Fruit fly (Drosophila melanogaster): ENCODE results near the gene Polr2J.

The Polr2J gene

dm6 chr2L:17410358-17410757 is at the start of gene Polr2J, which contains the start of gene CG15141 (continued):
- TF ChIP-seq gfzf (GFP tag; optimal IDR thresholded peaks at IDR 0.05) (no peak), HmgD (GFP tag; optimal IDR thresholded peaks at IDR 0.05) (no peak), lola (GFP tag; optimal IDR thresholded peaks at IDR 0.05) (peak in 1 of 3 experiments; percentile 88), CG7372 (GFP tag; IDR thresholded peaks at IDR 0.05) (peak; percentile 88), stwl (tag; optimal IDR thresholded peaks at IDR 0.05) (peak; percentile 95), bsh (GFP tag; optimal IDR thresholded peaks at IDR 0.05) (peak in 1 of 2 experiments; percentile 82), dimm (GFP tag; IDR thresholded peaks at IDR 0.05) (no peak), dati (GFP tag; IDR thresholded peaks at IDR 0.05) (no peak), Ptx1 (GFP tag; IDR thresholded peaks at IDR 0.05) (peak; percentile 95), Bdp1 (GFP tag; optimal IDR thresholded peaks at IDR 0.05) (peak; percentile 76), Dll (GFP tag; IDR thresholded peaks at IDR 0.05; ENCODE audit: partially characterized antibody) (peak; percentile 96), Dek (tag; optimal IDR thresholded peaks at IDR 0.05) (no peak), CG14441 (GFP tag; IDR thresholded peaks at IDR 0.05) (peak; percentile 87), Adf1 (GFP tag; IDR thresholded peaks at IDR 0.05) (peak; percentile 69), eve (GFP tag; optimal IDR thresholded peaks at IDR 0.05) (no peak), Dad (GFP tag; optimal IDR thresholded peaks at IDR 0.05) (peak; percentile 87), Bteb2 (GFP tag; optimal IDR thresholded peaks at IDR 0.05) (peak; percentile 79), CG6765 (GFP tag; optimal IDR thresholded peaks at IDR 0.05) (peak; percentile 45), Blimp-1 (GFP tag; optimal IDR thresholded peaks at IDR 0.05) (peak; percentile 78), CG13296 (GFP tag; optimal IDR thresholded peaks at IDR 0.05) (peak; percentile 73), Optix (GFP tag; IDR thresholded peaks at IDR 0.05) (peak; percentile 73; the same call in 1 of the 3 replicates), CG9876 (GFP tag; optimal IDR thresholded peaks at IDR 0.05) (peak; percentile 41), fd3F (GFP tag; optimal IDR thresholded peaks at IDR 0.05) (peak; percentile 84), CG9797 (GFP tag; optimal IDR thresholded peaks at IDR 0.05) (peak; percentile 60), Ravus (GFP tag; IDR thresholded peaks at IDR 0.05) (peak; percentile 65), lov (optimal IDR thresholded peaks at IDR 0.05) (no peak), lov (GFP tag; IDR thresholded peaks at IDR 0.05) (0 out of 3 replicates have a peak, but pooled peaks have one; percentile 63), CG8944 (GFP tag; optimal IDR thresholded peaks at IDR 0.05) (no peak), CG11696 (GFP tag; IDR thresholded peaks at IDR 0.05) (no peak), NK7.1 (GFP tag; optimal IDR thresholded peaks at IDR 0.05) (peak; percentile 13), CG1024 (GFP tag; IDR thresholded peaks at IDR 0.05) (no peak; the same call in 1 of the 2 replicates), knrl (GFP tag; IDR thresholded peaks at IDR 0.05; ENCODE audit: partially characterized antibody) (peak; percentile 92), Mes4 (GFP tag; optimal IDR thresholded peaks at IDR 0.05) (peak; percentile 63), CG7556 (GFP tag; optimal IDR thresholded peaks at IDR 0.05) (no peak), CG2875 (GFP tag; optimal IDR thresholded peaks at IDR 0.05) (peak; percentile 44), salm (tag; optimal IDR thresholded peaks at IDR 0.05) (no peak), CG8765 (GFP tag; IDR thresholded peaks at IDR 0.05) (peak; percentile 84), CG12299 (tag; optimal IDR thresholded peaks at IDR 0.05) (peak; percentile 75), CG10147 (GFP tag; optimal IDR thresholded peaks at IDR 0.05) (no peak), Doc2 (GFP tag; IDR thresholded peaks at IDR 0.05) (peak; percentile 81), CG5953 (GFP tag; IDR thresholded peaks at IDR 0.05) (no peak), CG4617 (GFP tag; optimal IDR thresholded peaks at IDR 0.05; ENCODE audit: borderline replicate concordance) (peak; percentile 89), ato (GFP tag; IDR thresholded peaks at IDR 0.05; ENCODE audit: partially characterized antibody) (peak; percentile 43; the same call in 1 of the 2 replicates), Poxn (GFP tag; IDR thresholded peaks at IDR 0.05) (no peak), CG17612 (GFP tag; IDR thresholded peaks at IDR 0.05) (peak; percentile 50; the same call in 1 of the 2 replicates), tx (GFP tag; optimal IDR thresholded peaks at IDR 0.05) (peak; percentile 50), Rfx (GFP tag; IDR thresholded peaks at IDR 0.05) (peak; percentile 91), CG14860 (GFP tag; IDR thresholded peaks at IDR 0.05; ENCODE audit: partially characterized antibody) (peak; percentile 75), CG34422 (GFP tag; IDR thresholded peaks at IDR 0.05) (peak; percentile 82; the same call in 2 of the 3 replicates), Ets65A (GFP tag) (peak; percentile 98), cad (GFP tag; optimal IDR thresholded peaks at IDR 0.05) (no peak)
